Fruit fly (Drosophila melanogaster) whole organism, embryonic: ENCODE results near the gene TrpRS.

Source experiments
- ATbp ChIP-seq: fragments of 200-800 bp; sonication (Bioruptor generic); optimal IDR thresholded peaks from 2 replicates; lab custom pipeline; 2017; ENCODE audit warnings: missing biosample characterization, mild to moderate bottlenecking, missing genetic modification characterization, missing genetic modification reagents
- Ada2b ChIP-seq: fragments of 200-800 bp; sonication (Bioruptor generic); IDR thresholded peaks from 2 replicates; pipeline ENCODE4 v1.3.6; 2022; ENCODE audit warnings: missing biosample characterization, missing genetic modification characterization
- Awh ChIP-seq: fragments of 200-800 bp; sonication (Bioruptor generic); IDR thresholded peaks from 2 replicates; pipeline ENCODE4, ENCODE4 v1.3.6; 2022; ENCODE audit warnings: missing biosample characterization, missing genetic modification characterization
- B-H1 ChIP-seq: fragments of 200-800 bp; sonication (Bioruptor generic); IDR thresholded peaks from 3 replicates; pipeline ENCODE4 v1.3.6; 2022; ENCODE audit warnings: missing biosample characterization, missing genetic modification characterization
- C15 ChIP-seq: fragments of 200-800 bp; sonication (Bioruptor generic); IDR thresholded peaks from 3 replicates; pipeline ENCODE4 v1.3.6; 2022; ENCODE audit warnings: missing biosample characterization, missing genetic modification characterization
- CG10321 ChIP-seq: fragments of 200-800 bp; sonication (Bioruptor generic); IDR thresholded peaks from 2 replicates; pipeline ENCODE4 v1.3.6; 2022; ENCODE audit warnings: missing biosample characterization, missing genetic modification characterization
- CG11695 ChIP-seq: fragments of 200-800 bp; sonication (Bioruptor generic); IDR thresholded peaks from 3 replicates; pipeline ENCODE4 v1.3.6; 2022; ENCODE audit warnings: missing biosample characterization, missing genetic modification characterization
- CG11696 ChIP-seq: fragments of 200-800 bp; sonication (Bioruptor generic); IDR thresholded peaks from 2 replicates; pipeline ENCODE4 v1.3.6; 2022; ENCODE audit warnings: missing biosample characterization, missing genetic modification characterization
- CG12071 ChIP-seq: fragments of 200-800 bp; sonication (Bioruptor generic); optimal IDR thresholded peaks from 3 replicates; lab custom pipeline; 2018; ENCODE audit warnings: missing biosample characterization, mild to moderate bottlenecking, missing genetic modification characterization
- CG12391 ChIP-seq: fragments of 200-800 bp; sonication (Bioruptor generic); optimal IDR thresholded peaks from 3 replicates; lab custom pipeline; 2018; ENCODE audit warnings: missing biosample characterization, mild to moderate bottlenecking, missing genetic modification characterization, moderate library complexity
- CG14860 ChIP-seq: fragments of 200-800 bp; sonication (Bioruptor generic); IDR thresholded peaks from 3 replicates; pipeline ENCODE4 v1.3.6; 2022; ENCODE audit warnings: missing biosample characterization, missing genetic modification characterization; ENCODE audit not compliant: partially characterized antibody
- CG17385 ChIP-seq: fragments of 200-800 bp; sonication (Bioruptor generic); optimal IDR thresholded peaks from 3 replicates; lab custom pipeline; 2018; ENCODE audit warnings: missing biosample characterization, mild to moderate bottlenecking, missing genetic modification characterization
- CG17568 ChIP-seq: fragments of 200-800 bp; sonication (Bioruptor generic); optimal IDR thresholded peaks from 2 replicates; lab custom pipeline; 2018; ENCODE audit warnings: missing biosample characterization, mild to moderate bottlenecking, missing genetic modification characterization, moderate library complexity
- CG1792 ChIP-seq: fragments of 200-800 bp; sonication (Bioruptor generic); optimal IDR thresholded peaks from 2 replicates; lab custom pipeline; 2016; ENCODE audit warnings: missing biosample characterization, missing genetic modification characterization
- CG2116 ChIP-seq: fragments of 200-800 bp; sonication (Bioruptor generic); optimal IDR thresholded peaks from 3 replicates; lab custom pipeline; 2018; ENCODE audit warnings: missing biosample characterization, mild to moderate bottlenecking, missing genetic modification characterization
- CG2129 ChIP-seq: fragments of 200-800 bp; sonication (Bioruptor generic); IDR thresholded peaks from 2 replicates; pipeline ENCODE4 v1.3.6; 2022; ENCODE audit warnings: missing biosample characterization, missing genetic modification characterization; ENCODE audit not compliant: partially characterized antibody
- CG2875 ChIP-seq: fragments of 200-800 bp; sonication (Bioruptor generic); optimal IDR thresholded peaks from 2 replicates; lab custom pipeline; 2017; ENCODE audit warnings: missing biosample characterization, mild to moderate bottlenecking, missing genetic modification characterization, missing genetic modification reagents
- CG4282 ChIP-seq: fragments of 200-800 bp; sonication (Bioruptor generic); optimal IDR thresholded peaks from 2 replicates; lab custom pipeline; 2016; ENCODE audit warnings: missing biosample characterization, missing genetic modification characterization
- CG4707 ChIP-seq: fragments of 200-800 bp; sonication (Bioruptor generic); optimal IDR thresholded peaks from 2 replicates; lab custom pipeline; 2018; ENCODE audit warnings: missing biosample characterization, mild to moderate bottlenecking, missing genetic modification characterization, moderate library complexity
- CG4730 ChIP-seq: fragments of 200-800 bp; sonication (Bioruptor generic); IDR thresholded peaks from 2 replicates; pipeline ENCODE4 v1.3.6; 2022; ENCODE audit warnings: missing biosample characterization, missing genetic modification characterization
- CG5953 ChIP-seq: fragments of 200-800 bp; sonication (Bioruptor generic); IDR thresholded peaks from 2 replicates; pipeline ENCODE4 v1.3.6; 2022; ENCODE audit warnings: missing biosample characterization, missing genetic modification characterization
- CG7271 ChIP-seq: fragments of 200-800 bp; sonication (Bioruptor generic); optimal IDR thresholded peaks from 2 replicates; lab custom pipeline; 2018; ENCODE audit warnings: missing biosample characterization, mild to moderate bottlenecking, missing genetic modification characterization, moderate library complexity
- CG7372 ChIP-seq: fragments of 200-800 bp; sonication (Bioruptor generic); IDR thresholded peaks from 2 replicates; pipeline ENCODE4 v1.3.6; 2022; ENCODE audit warnings: missing biosample characterization, missing genetic modification characterization
- CG7745 ChIP-seq: fragments of 200-800 bp; sonication (Bioruptor generic); optimal IDR thresholded peaks from 2 replicates; lab custom pipeline; 2018; ENCODE audit warnings: missing biosample characterization, mild to moderate bottlenecking, missing genetic modification characterization, moderate library complexity
- CG8924 ChIP-seq: fragments of 200-800 bp; optimal IDR thresholded peaks from 3 replicates; lab custom pipeline; 2019; ENCODE audit warnings: missing biosample characterization, mild to moderate bottlenecking, missing genetic modification characterization, moderate library complexity
- Dek ChIP-seq: fragments of 200-800 bp; sonication (Bioruptor generic); optimal IDR thresholded peaks from 3 replicates; lab custom pipeline; 2019; ENCODE audit warnings: missing biosample characterization, mild to moderate bottlenecking, missing genetic modification characterization, moderate library complexity
- HLH4C ChIP-seq: fragments of 200-800 bp; sonication (Bioruptor generic); IDR thresholded peaks from 3 replicates; pipeline ENCODE4 v1.3.6; 2022; ENCODE audit warnings: missing biosample characterization, missing genetic modification characterization; ENCODE audit not compliant: partially characterized antibody
- Hey ChIP-seq: fragments of 200-800 bp; sonication (Bioruptor generic); optimal IDR thresholded peaks from 3 replicates; lab custom pipeline; 2018; ENCODE audit warnings: missing biosample characterization, mild to moderate bottlenecking, missing genetic modification characterization
- HmgD ChIP-seq: fragments of 200-800 bp; sonication (Bioruptor generic); optimal IDR thresholded peaks from 3 replicates; lab custom pipeline; 2016; ENCODE audit warnings: missing biosample characterization, missing genetic modification characterization
- Hr39 ChIP-seq: fragments of >200 bp; optimal IDR thresholded peaks from 2 replicates; lab custom pipeline; 2017
- Hr51 ChIP-seq, 2 experiments: fragments of 200-800 bp; sonication (Bioruptor generic); optimal IDR thresholded peaks; 2 replicates in 1 of 2; 3 replicates in 1 of 2; lab custom pipeline; 2016 to 2018; ENCODE audit warnings: missing biosample characterization in 2 of 2, missing genetic modification characterization in 2 of 2, mild to moderate bottlenecking in 1 of 2, moderate library complexity in 1 of 2
- Lpt ChIP-seq: fragments of >200 bp; optimal IDR thresholded peaks from 2 replicates; lab custom pipeline; 2018; ENCODE audit warnings: missing biosample characterization, missing genetic modification characterization
- Mes4 ChIP-seq: fragments of 200-800 bp; sonication (Bioruptor generic); optimal IDR thresholded peaks from 2 replicates; lab custom pipeline; 2016; ENCODE audit warnings: missing biosample characterization, missing genetic modification characterization
- NFAT ChIP-seq: fragments of 200-800 bp; sonication (Bioruptor generic); IDR thresholded peaks from 2 replicates; pipeline ENCODE4 v1.3.6; 2022; ENCODE audit warnings: missing biosample characterization, missing genetic modification characterization
- Rfx ChIP-seq: fragments of 200-800 bp; sonication (Bioruptor generic); IDR thresholded peaks from 2 replicates; pipeline ENCODE4 v1.3.6; 2022; ENCODE audit warnings: missing biosample characterization, missing genetic modification characterization
- Sry-δ ChIP-seq: fragments of 200-800 bp; sonication (Bioruptor generic); optimal IDR thresholded peaks from 2 replicates; lab custom pipeline; 2016; ENCODE audit warnings: missing biosample characterization, missing genetic modification characterization
- Ssrp ChIP-seq: fragments of 200-800 bp; sonication (Bioruptor generic); optimal IDR thresholded peaks from 2 replicates; lab custom pipeline; 2018; ENCODE audit warnings: missing biosample characterization, mild to moderate bottlenecking, missing genetic modification characterization, moderate library complexity
- bcd ChIP-seq: fragments of 200-800 bp; sonication (Bioruptor generic); optimal IDR thresholded peaks from 2 replicates; lab custom pipeline; 2017; ENCODE audit warnings: missing biosample characterization, mild to moderate bottlenecking, missing genetic modification characterization
- cato ChIP-seq: fragments of 200-800 bp; sonication (Bioruptor generic); optimal IDR thresholded peaks from 2 replicates; lab custom pipeline; 2016; ENCODE audit warnings: missing biosample characterization, missing genetic modification characterization, borderline replicate concordance
- dm ChIP-seq: fragments of 200-800 bp; sonication (Bioruptor generic); optimal IDR thresholded peaks from 3 replicates; lab custom pipeline; 2016; ENCODE audit warnings: missing biosample characterization, missing genetic modification characterization
- emc ChIP-seq: fragments of 200-800 bp; sonication (Bioruptor generic); optimal IDR thresholded peaks from 2 replicates; lab custom pipeline; 2016; ENCODE audit warnings: missing biosample characterization, missing genetic modification characterization
- fd96Cb ChIP-seq: fragments of 200-800 bp; sonication (Bioruptor generic); optimal IDR thresholded peaks from 2 replicates; lab custom pipeline; 2018; ENCODE audit warnings: missing biosample characterization, mild to moderate bottlenecking, missing genetic modification characterization, moderate library complexity
- insv ChIP-seq, 2 experiments: fragments of 200-800 bp; sonication (Bioruptor generic); optimal IDR thresholded peaks; 3 replicates each; lab custom pipeline; 2016 to 2018; ENCODE audit warnings: missing biosample characterization in 2 of 2, missing genetic modification characterization in 2 of 2
- jumu ChIP-seq: fragments of 200-800 bp; sonication (Bioruptor generic); optimal IDR thresholded peaks from 3 replicates; lab custom pipeline; 2016; ENCODE audit warnings: missing biosample characterization, missing genetic modification characterization
- lbe ChIP-seq: fragments of 200-800 bp; sonication (Bioruptor generic); optimal IDR thresholded peaks from 2 replicates; lab custom pipeline; 2016; ENCODE audit warnings: missing biosample characterization, mild to moderate bottlenecking, missing genetic modification characterization
- seq ChIP-seq: fragments of 200-800 bp; sonication (Bioruptor generic); IDR thresholded peaks from 2 replicates; pipeline ENCODE4 v1.3.6; 2022; ENCODE audit warnings: missing biosample characterization, missing genetic modification characterization
- shn ChIP-seq: fragments of 200-800 bp; sonication (Bioruptor generic); optimal IDR thresholded peaks from 3 replicates; lab custom pipeline; 2016; ENCODE audit warnings: missing biosample characterization, missing genetic modification characterization
- sug ChIP-seq: fragments of 200-800 bp; optimal IDR thresholded peaks from 2 replicates; lab custom pipeline; 2019; ENCODE audit warnings: missing biosample characterization, mild to moderate bottlenecking, missing genetic modification characterization, moderate library complexity
- tin ChIP-seq: fragments of 200-800 bp; sonication (Bioruptor generic); optimal IDR thresholded peaks from 3 replicates; lab custom pipeline; 2016; ENCODE audit warnings: missing biosample characterization, missing genetic modification characterization
- vnd ChIP-seq: fragments of 200-800 bp; sonication (Bioruptor generic); IDR thresholded peaks from 3 replicates; pipeline ENCODE4 v1.3.6; 2022; ENCODE audit warnings: missing biosample characterization, missing genetic modification characterization; ENCODE audit not compliant: partially characterized antibody
- vvl ChIP-seq: fragments of 200-800 bp; sonication (Bioruptor generic); IDR thresholded peaks from 2 replicates; pipeline ENCODE4 v1.3.6; 2022; ENCODE audit warnings: missing biosample characterization, missing genetic modification characterization

The TrpRS gene

dm6 chr3R:9260421-9260973, 6.2 kb downstream of the TrpRS start, which contains the start of gene ATP6AP2 (continued):
- TF ChIP-seq CG17568 (GFP tag; lab: Kevin White, UChicago) (no peak), CG2129 (GFP tag; lab: Robert Waterston, UW) (peak; percentile 51), B-H1 (GFP tag; lab: Robert Waterston, UW) (no peak), CG11696 (GFP tag; lab: Robert Waterston, UW) (no peak), CG12391 (tag; lab: Kevin White, UChicago) (peak; percentile 82), CG14860 (GFP tag; lab: Robert Waterston, UW) (peak; percentile 76; the same call in 2 of the 3 replicates), lbe (GFP tag; lab: Kevin White, UChicago) (peak; percentile 43), emc (GFP tag; lab: Kevin White, UChicago) (no peak), C15 (GFP tag; lab: Robert Waterston, UW) (0 out of 3 replicates have a peak, but pooled peaks have one; percentile 28), tin (peak; percentile 58), Sry-δ (GFP tag; lab: Kevin White, UChicago) (peak; percentile 63), sug (peak; percentile 80), Hr39 (lab: Kevin White, UChicago) (no peak), HmgD (GFP tag; lab: Kevin White, UChicago) (no peak), dm (GFP tag; lab: Kevin White, UChicago) (peak; percentile 32), Ada2b (no peak), CG17385 (GFP tag; lab: Kevin White, UChicago) (peak; percentile 38), NFAT (GFP tag; lab: Robert Waterston, UW) (peak; percentile 70; the same call in 1 of the 2 replicates), Rfx (peak; percentile 84), CG4282 (no peak), HLH4C (GFP tag; lab: Robert Waterston, UW) (peak; percentile 79), insv (GFP tag; optimal IDR thresholded peaks at IDR 0.05; lab: Kevin White, UChicago) (peak in 1 of 2 experiments; percentile 46), CG2875 (GFP tag; lab: Kevin White, UChicago) (peak; percentile 19), vnd (peak; percentile 79), ATbp (GFP tag; lab: Kevin White, UChicago) (no peak), seq (GFP tag; lab: Robert Waterston, UW) (no peak), CG7271 (tag; lab: Kevin White, UChicago) (no peak), CG2116 (GFP tag; lab: Kevin White, UChicago) (peak; percentile 99), CG1792 (GFP tag; lab: Kevin White, UChicago) (no peak), Mes4 (GFP tag; lab: Kevin White, UChicago) (no peak), bcd (GFP tag; lab: Kevin White, UChicago) (peak; percentile 36), shn (GFP tag; lab: Kevin White, UChicago) (no peak), CG10321 (no peak), cato (GFP tag; lab: Kevin White, UChicago) (no peak), CG4707 (no peak), Awh (GFP tag; lab: Robert Waterston, UW) (no peak), Ssrp (tag; lab: Kevin White, UChicago) (peak; percentile 18), CG4730 (GFP tag; lab: Robert Waterston, UW) (no peak), Hr51 (GFP tag; optimal IDR thresholded peaks at IDR 0.05; lab: Kevin White, UChicago) (no peak), Hey (no peak), vvl (GFP tag; lab: Robert Waterston, UW) (peak; percentile 77), fd96Cb (tag; lab: Kevin White, UChicago) (peak; percentile 6), CG8924 (peak; percentile 67), CG7372 (GFP tag; lab: Robert Waterston, UW) (no peak), CG11695 (GFP tag; lab: Robert Waterston, UW) (no peak), Lpt (GFP tag; lab: Kevin White, UChicago) (no peak), CG7745 (tag; lab: Kevin White, UChicago) (no peak), CG5953 (0 out of 2 replicates have a peak, but pooled peaks have one; percentile 28), Dek (peak; percentile 70), jumu (GFP tag; lab: Kevin White, UChicago) (no peak), CG12071 (GFP tag; lab: Kevin White, UChicago) (no peak)
